Worm (Caenorhabditis elegans) whole organism, L2 larva: ENCODE measurements around the gene bli-5.

Experiments used
- C34F6.9 ChIP-seq: fragments of 150-350 bp; optimal IDR thresholded peaks from 2 replicates; lab custom pipeline; 2014; ENCODE audit warnings: missing biosample characterization, missing genetic modification characterization
- F13H6.1 ChIP-seq: sonication (generic microtip); optimal IDR thresholded peaks from 2 replicates; lab custom pipeline; 2016; ENCODE audit warnings: missing genetic modification characterization, missing compliant biosample characterization
- R02D3.7 ChIP-seq: fragments of 150-350 bp; optimal IDR thresholded peaks from 2 replicates; lab custom pipeline; 2014; ENCODE audit warnings: missing biosample characterization, missing genetic modification characterization
- alr-1 ChIP-seq: fragments of 150-350 bp; optimal IDR thresholded peaks from 2 replicates; lab custom pipeline; 2014; ENCODE audit warnings: missing biosample characterization, missing genetic modification characterization
- ama-1 ChIP-seq: fragments of 150-350 bp; optimal IDR thresholded peaks from 2 replicates; lab custom pipeline; 2018; ENCODE audit warnings: inconsistent platforms
- blmp-1 ChIP-seq: sonication (generic microtip); optimal IDR thresholded peaks from 2 replicates; lab custom pipeline; 2017; ENCODE audit warnings: missing genetic modification characterization, mild to moderate bottlenecking, missing compliant biosample characterization, antibody characterized with exemption, moderate library complexity; ENCODE audit not compliant: insufficient read depth
- ceh-16 ChIP-seq: fragments of 150-350 bp; optimal IDR thresholded peaks from 2 replicates; lab custom pipeline; 2014; ENCODE audit warnings: missing biosample characterization, missing genetic modification characterization
- crh-2 ChIP-seq: sonication (generic microtip); optimal IDR thresholded peaks from 2 replicates; lab custom pipeline; 2017; ENCODE audit warnings: missing biosample characterization, missing genetic modification characterization
- elt-1 ChIP-seq: fragments of 150-350 bp; optimal IDR thresholded peaks from 2 replicates; lab custom pipeline; 2014; ENCODE audit warnings: missing biosample characterization, missing genetic modification characterization
- elt-3 ChIP-seq: sonication (generic microtip); optimal IDR thresholded peaks from 2 replicates; lab custom pipeline; 2017; ENCODE audit warnings: missing biosample characterization, missing genetic modification characterization
- fos-1 ChIP-seq: fragments of 150-350 bp; optimal IDR thresholded peaks from 2 replicates; lab custom pipeline; 2014; ENCODE audit warnings: missing biosample characterization, missing genetic modification characterization
- gmeb-1 ChIP-seq: fragments of 150-350 bp; optimal IDR thresholded peaks from 2 replicates; lab custom pipeline; 2014; ENCODE audit warnings: missing biosample characterization, missing genetic modification characterization
- lin-11 ChIP-seq: fragments of 150-350 bp; sonication (generic microtip); optimal IDR thresholded peaks from 2 replicates; lab custom pipeline; 2014; ENCODE audit warnings: missing biosample characterization, missing genetic modification characterization, inconsistent platforms, mixed read lengths
- lin-13 ChIP-seq: fragments of 150-350 bp; optimal IDR thresholded peaks from 2 replicates; lab custom pipeline; 2014; ENCODE audit warnings: missing biosample characterization, missing genetic modification reagents, missing genetic modification characterization
- lsy-2 ChIP-seq, 2 experiments: fragments of 150-350 bp in 1 of 2; sonication (generic microtip) in 1 of 2; optimal IDR thresholded peaks; 2 replicates each; lab custom pipeline; 2014 to 2017; ENCODE audit warnings: missing biosample characterization in 2 of 2, missing genetic modification characterization in 2 of 2
- mab-5 ChIP-seq: fragments of 150-350 bp; optimal IDR thresholded peaks from 2 replicates; lab custom pipeline; 2014; ENCODE audit warnings: missing biosample characterization, missing genetic modification characterization
- mbf-1 ChIP-seq: sonication (generic microtip); optimal IDR thresholded peaks from 2 replicates; lab custom pipeline; 2017; ENCODE audit warnings: missing biosample characterization, missing genetic modification characterization
- mdl-1 ChIP-seq, 2 experiments: fragments of 150-350 bp in 1 of 2; sonication (generic microtip) in 1 of 2; optimal IDR thresholded peaks; 2 replicates each; lab custom pipeline; 2017; ENCODE audit warnings: missing biosample characterization in 2 of 2, missing genetic modification characterization in 2 of 2
- nhr-10 ChIP-seq: sonication (generic microtip); optimal IDR thresholded peaks from 2 replicates; lab custom pipeline; 2017; ENCODE audit warnings: missing biosample characterization, missing genetic modification characterization
- nhr-11 ChIP-seq: fragments of 150-350 bp; optimal IDR thresholded peaks from 2 replicates; lab custom pipeline; 2014; ENCODE audit warnings: missing biosample characterization, missing genetic modification characterization
- nhr-129 ChIP-seq: fragments of 150-350 bp; optimal IDR thresholded peaks from 2 replicates; lab custom pipeline; 2014; ENCODE audit warnings: missing biosample characterization, missing genetic modification characterization
- nhr-21 ChIP-seq: fragments of 150-350 bp; optimal IDR thresholded peaks from 2 replicates; lab custom pipeline; 2014; ENCODE audit warnings: missing biosample characterization, missing genetic modification characterization
- nhr-23 ChIP-seq: fragments of 150-350 bp; optimal IDR thresholded peaks from 2 replicates; lab custom pipeline; 2014; ENCODE audit warnings: missing biosample characterization, missing genetic modification reagents, missing genetic modification characterization
- nhr-237 ChIP-seq: fragments of 150-350 bp; optimal IDR thresholded peaks from 2 replicates; lab custom pipeline; 2014; ENCODE audit warnings: missing biosample characterization, missing genetic modification characterization
- nhr-25 ChIP-seq: fragments of 150-350 bp; sonication (generic microtip); optimal IDR thresholded peaks from 3 replicates; lab custom pipeline; 2014; ENCODE audit warnings: missing biosample characterization, missing genetic modification characterization
- nhr-6 ChIP-seq: fragments of 150-350 bp; optimal IDR thresholded peaks from 2 replicates; lab custom pipeline; 2014; ENCODE audit warnings: missing biosample characterization, missing genetic modification characterization
- nhr-77 ChIP-seq: fragments of 150-350 bp; optimal IDR thresholded peaks from 2 replicates; lab custom pipeline; 2014; ENCODE audit warnings: missing biosample characterization, missing genetic modification characterization
- sem-4 ChIP-seq: fragments of 150-350 bp; optimal IDR thresholded peaks from 2 replicates; lab custom pipeline; 2014; ENCODE audit warnings: missing biosample characterization, missing genetic modification reagents, missing genetic modification characterization
- unc-39 ChIP-seq: fragments of 150-350 bp; optimal IDR thresholded peaks from 2 replicates; lab custom pipeline; 2014; ENCODE audit warnings: missing biosample characterization, missing genetic modification characterization
- unc-55 ChIP-seq: fragments of 150-350 bp; sonication (generic microtip); optimal IDR thresholded peaks from 3 replicates; lab custom pipeline; 2014; ENCODE audit warnings: missing biosample characterization, missing genetic modification reagents, missing genetic modification characterization
- zag-1 ChIP-seq: fragments of 150-350 bp; optimal IDR thresholded peaks from 2 replicates; lab custom pipeline; 2014; ENCODE audit warnings: missing biosample characterization, missing genetic modification characterization
- ztf-1 ChIP-seq: fragments of 200-800 bp; sonication (Bioruptor generic); conservative IDR thresholded peaks from 2 replicates; pipeline ENCODE4 v1.3.6; 2022; ENCODE audit warnings: missing genetic modification characterization, missing compliant biosample characterization
- ztf-11 ChIP-seq: sonication (generic microtip); optimal IDR thresholded peaks from 2 replicates; lab custom pipeline; 2017; ENCODE audit warnings: missing biosample characterization, missing genetic modification characterization

bli-5 gene

ce11 chrIII:13388621-13389020 lies 40.9 kb downstream of the bli-5 start:
- peak; percentile 53 for TF ChIP-seq fos-1 (tag; lab: Kevin White, UChicago)
- TF ChIP-seq nhr-10 (tag; lab: Kevin White, UChicago), result no peak

- peak; percentile 32 for TF ChIP-seq unc-55 (GFP tag; lab: Kevin White, UChicago)
- TF ChIP-seq gmeb-1 (tag; lab: Kevin White, UChicago), result no peak
- TF ChIP-seq, all 48 proteins: peak for 1
Measured at ce11 chrIII:13385850-13386249, 43.7 kb downstream of the bli-5 start, which contains the start of gene T03F6.4. Gene T03F6.4, plus strand, starts transcription at chrIII:13386150.

DNA sequence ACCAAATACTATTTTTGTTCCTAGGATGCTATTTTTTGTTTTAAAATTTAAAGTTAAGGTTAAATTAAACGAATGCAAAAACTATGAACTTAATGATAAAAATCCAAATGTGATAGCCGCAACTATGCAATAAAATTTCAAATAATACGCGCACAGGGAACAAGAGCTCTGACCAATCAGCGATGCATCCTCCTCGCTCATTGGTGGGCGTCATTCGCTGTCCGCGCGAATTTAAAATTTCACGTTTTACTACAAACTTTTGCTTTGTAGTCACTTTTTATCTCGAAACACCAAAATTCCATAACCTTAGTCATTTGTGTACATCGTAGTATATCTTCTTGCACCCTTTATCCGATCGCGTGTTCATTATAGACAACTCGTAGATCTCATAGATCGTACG lies 46.4 kb downstream of the bli-5 start:
- no peak for TF ChIP-seq F13H6.1 (tag; lab: Kevin White, UChicago)
- no peak for TF ChIP-seq zag-1
- no peak for TF ChIP-seq elt-1 (tag; lab: Kevin White, UChicago)
- TF ChIP-seq, all 48 proteins: peak for 0

DNA sequence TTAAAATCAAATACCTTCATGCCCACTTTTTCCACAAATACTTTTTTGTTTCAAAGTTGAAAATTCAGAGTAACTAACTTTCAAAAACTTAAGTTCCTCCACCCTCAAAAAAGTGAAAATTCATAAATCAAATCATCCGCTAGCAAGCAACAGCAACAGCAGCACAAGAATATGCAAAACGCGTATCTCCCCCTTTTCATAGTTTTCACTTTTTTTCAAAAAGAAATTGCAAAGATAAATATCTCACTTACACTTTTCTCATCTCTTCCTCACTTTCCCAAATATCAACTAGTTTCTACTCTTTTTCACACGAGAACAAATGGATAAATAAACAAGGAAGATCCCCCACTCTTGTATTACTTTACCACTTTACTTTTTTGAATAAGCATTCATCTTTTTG lies 47.9 kb downstream of the bli-5 start:
- no peak for TF ChIP-seq nhr-237 (tag; lab: Kevin White, UChicago)
- TF ChIP-seq blmp-1 (tag; lab: Kevin White, UChicago), result peak; percentile 71
- no peak for TF ChIP-seq ama-1
- TF ChIP-seq C34F6.9, result no peak
- TF ChIP-seq unc-55 (GFP tag; lab: Kevin White, UChicago), result peak; percentile 71
- TF ChIP-seq gmeb-1 (tag; lab: Kevin White, UChicago), result no peak
- TF ChIP-seq, all 48 proteins: peak for 2

- peak; percentile 50 for TF ChIP-seq nhr-25 (tag; lab: Kevin White, UChicago)
- TF ChIP-seq blmp-1 (tag; lab: Kevin White, UChicago), result peak; percentile 19
- no peak for TF ChIP-seq sem-4 (tag; lab: Kevin White, UChicago)
- no peak for TF ChIP-seq lin-11 (tag; lab: Kevin White, UChicago)
- no peak for TF ChIP-seq nhr-23 (tag; lab: Kevin White, UChicago)
Measured at ce11 chrIII:13380881-13381280, 48.7 kb downstream of the bli-5 start.

DNA sequence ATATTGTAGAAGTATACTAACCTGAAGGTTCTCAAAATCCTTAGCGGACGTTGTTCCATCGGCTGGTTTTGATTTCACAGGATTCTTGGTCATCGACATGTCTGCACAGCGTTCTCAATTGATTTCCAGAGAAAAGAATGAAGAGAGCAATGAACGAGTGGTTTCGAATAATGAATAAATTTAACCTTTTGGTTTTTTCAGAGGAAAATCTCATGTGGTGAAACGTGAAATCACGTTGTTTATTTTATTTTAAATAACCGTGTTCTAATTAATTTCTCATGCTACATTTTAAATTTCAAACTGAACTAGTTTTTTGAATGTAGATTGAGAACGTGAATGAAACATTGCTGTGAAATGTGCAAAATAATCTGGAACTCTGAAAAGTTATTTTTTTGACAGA lies 49.4 kb downstream of the bli-5 start, which contains the start of gene T03F6.6:
T03F6.6 (minus strand) TSS at position 101 of the 400 bp plus-strand sequence.
- TF ChIP-seq fos-1 (tag; lab: Kevin White, UChicago) (no peak), crh-2 (no peak), ceh-16 (no peak), nhr-77 (tag; lab: Kevin White, UChicago) (no peak), nhr-6 (no peak), alr-1 (no peak), R02D3.7 (no peak), unc-39 (tag; lab: Kevin White, UChicago) (no peak), lin-13 (GFP tag; lab: Kevin White, UChicago) (no peak), ztf-11 (tag; lab: Kevin White, UChicago) (no peak), lsy-2 (tag; optimal IDR thresholded peaks at IDR 0.05; lab: Kevin White, UChicago) (no peak), ztf-1 (no peak), sem-4 (tag; lab: Kevin White, UChicago) (no peak), nhr-21 (tag; lab: Kevin White, UChicago) (no peak), nhr-129 (no peak), nhr-25 (tag; lab: Kevin White, UChicago) (no peak), mdl-1 (tag; optimal IDR thresholded peaks at IDR 0.05; lab: Kevin White, UChicago) (no peak), mbf-1 (no peak), elt-3 (no peak), nhr-11 (tag; lab: Kevin White, UChicago) (no peak)

ce11 chrIII:13378242-13378641 lies 51.3 kb downstream of the bli-5 start, which contains the start of gene T03F6.10:
Gene T03F6.10, minus strand, starts transcription at chrIII:13378342.
- TF ChIP-seq nhr-23 (tag; lab: Kevin White, UChicago) (no peak), mab-5 (tag; lab: Kevin White, UChicago) (no peak), unc-39 (tag; lab: Kevin White, UChicago) (no peak), gmeb-1 (tag; lab: Kevin White, UChicago) (no peak)
